Worm (Caenorhabditis elegans) whole organism, late embryonic: ENCODE results near the gene K01D12.9.

Source experiments
- F13H6.1 ChIP-seq: sonication (generic microtip); optimal IDR thresholded peaks from 2 replicates; lab custom pipeline; 2016; ENCODE audit warnings: missing genetic modification characterization, missing compliant biosample characterization
- K02D7.2 ChIP-seq: sonication (generic microtip); optimal IDR thresholded peaks from 2 replicates; lab custom pipeline; 2017; ENCODE audit warnings: mild to moderate bottlenecking, missing genetic modification characterization, missing compliant biosample characterization
- T23F11.4 ChIP-seq: fragments of 200-800 bp; sonication (Bioruptor generic); optimal IDR thresholded peaks from 2 replicates; lab custom pipeline; 2018; ENCODE audit warnings: mild to moderate bottlenecking, missing genetic modification characterization, missing compliant biosample characterization
- ahr-1 ChIP-seq: sonication (generic microtip); optimal IDR thresholded peaks from 2 replicates; lab custom pipeline; 2016; ENCODE audit warnings: missing genetic modification characterization, missing compliant biosample characterization
- ceh-14 ChIP-seq: sonication (generic microtip); optimal IDR thresholded peaks from 2 replicates; lab custom pipeline; 2016; ENCODE audit warnings: missing genotype, missing genetic modification characterization, missing compliant biosample characterization
- ceh-2 ChIP-seq: sonication (generic microtip); optimal IDR thresholded peaks from 2 replicates; lab custom pipeline; 2016; ENCODE audit warnings: missing genotype, missing genetic modification characterization, missing compliant biosample characterization
- ceh-24 ChIP-seq: sonication (generic microtip); optimal IDR thresholded peaks from 2 replicates; lab custom pipeline; 2016; ENCODE audit warnings: mild to moderate bottlenecking, missing genetic modification characterization, missing compliant biosample characterization
- ceh-34 ChIP-seq: sonication (generic microtip); optimal IDR thresholded peaks from 2 replicates; lab custom pipeline; 2016; ENCODE audit warnings: mild to moderate bottlenecking, missing genetic modification characterization, missing compliant biosample characterization
- ceh-45 ChIP-seq: fragments of 200-800 bp; sonication (Bioruptor generic); IDR thresholded peaks from 2 replicates; pipeline ENCODE4 v1.3.6; 2022; ENCODE audit warnings: missing genetic modification reagents, missing genetic modification characterization, missing compliant biosample characterization
- ceh-9 ChIP-seq: sonication (generic microtip); optimal IDR thresholded peaks from 2 replicates; lab custom pipeline; 2016; ENCODE audit warnings: mild to moderate bottlenecking, missing genetic modification characterization, inconsistent platforms, missing compliant biosample characterization
- che-1 ChIP-seq: sonication (generic microtip); optimal IDR thresholded peaks from 2 replicates; lab custom pipeline; 2016; ENCODE audit warnings: mild to moderate bottlenecking, missing genetic modification characterization, missing compliant biosample characterization
- dmd-4 ChIP-seq: sonication (generic microtip); optimal IDR thresholded peaks from 2 replicates; lab custom pipeline; 2016; ENCODE audit warnings: borderline replicate concordance, missing genetic modification characterization, missing compliant biosample characterization
- dve-1 ChIP-seq: sonication (generic microtip); optimal IDR thresholded peaks from 2 replicates; lab custom pipeline; 2017; ENCODE audit warnings: antibody characterized with exemption, mild to moderate bottlenecking, missing genetic modification characterization, missing compliant biosample characterization
- elt-2 ChIP-seq: sonication (generic microtip); optimal IDR thresholded peaks from 2 replicates; lab custom pipeline; 2016; ENCODE audit warnings: missing genetic modification reagents, missing genetic modification characterization, missing compliant biosample characterization
- elt-4 ChIP-seq: sonication (generic microtip); optimal IDR thresholded peaks from 2 replicates; lab custom pipeline; 2016; ENCODE audit warnings: missing genetic modification characterization, missing compliant biosample characterization
- fkh-10 ChIP-seq: fragments of 150-350 bp; optimal IDR thresholded peaks from 2 replicates; lab custom pipeline; 2014; ENCODE audit warnings: missing biosample characterization, missing genetic modification reagents, missing genetic modification characterization
- hlh-13 ChIP-seq: fragments of 200-800 bp; sonication (Bioruptor generic); optimal IDR thresholded peaks from 2 replicates; lab custom pipeline; 2018; ENCODE audit warnings: mild to moderate bottlenecking, missing genetic modification characterization, missing compliant biosample characterization
- hlh-30 ChIP-seq: sonication (generic microtip); optimal IDR thresholded peaks from 2 replicates; lab custom pipeline; 2017; ENCODE audit warnings: antibody characterized with exemption, missing genetic modification characterization, missing compliant biosample characterization; ENCODE audit not compliant: insufficient read depth
- hlh-8 ChIP-seq: sonication (generic microtip); optimal IDR thresholded peaks from 2 replicates; lab custom pipeline; 2016; ENCODE audit warnings: missing genotype, missing genetic modification characterization, missing compliant biosample characterization
- nfya-1 ChIP-seq: sonication (generic microtip); optimal IDR thresholded peaks from 2 replicates; lab custom pipeline; 2017; ENCODE audit warnings: missing genetic modification characterization, mild to moderate bottlenecking, missing compliant biosample characterization, antibody characterized with exemption, moderate library complexity
- nhr-11 ChIP-seq: fragments of 150-350 bp; optimal IDR thresholded peaks from 2 replicates; lab custom pipeline; 2014; ENCODE audit warnings: missing biosample characterization, missing genetic modification characterization
- nhr-232 ChIP-seq: sonication (generic microtip); optimal IDR thresholded peaks from 2 replicates; lab custom pipeline; 2016; ENCODE audit warnings: missing genetic modification characterization, missing compliant biosample characterization
- npax-4 ChIP-seq: sonication (generic microtip); optimal IDR thresholded peaks from 2 replicates; lab custom pipeline; 2016; ENCODE audit warnings: missing genetic modification characterization, missing compliant biosample characterization
- odd-2 ChIP-seq: sonication (generic microtip); optimal IDR thresholded peaks from 2 replicates; lab custom pipeline; 2017; ENCODE audit warnings: antibody characterized with exemption, mild to moderate bottlenecking, missing genetic modification characterization, missing compliant biosample characterization
- pag-3 ChIP-seq: sonication (generic microtip); optimal IDR thresholded peaks from 2 replicates; lab custom pipeline; 2016; ENCODE audit warnings: missing compliant biosample characterization, missing genetic modification characterization, borderline replicate concordance
- pha-2 ChIP-seq: sonication (generic microtip); optimal IDR thresholded peaks from 2 replicates; lab custom pipeline; 2017; ENCODE audit warnings: mild to moderate bottlenecking, missing genetic modification characterization, missing compliant biosample characterization
- pha-4 ChIP-seq: fragments of 150-350 bp; optimal IDR thresholded peaks from 2 replicates; lab custom pipeline; 2018; ENCODE audit warnings: missing biosample characterization, missing genetic modification reagents, missing genetic modification characterization
- pqm-1 ChIP-seq: sonication (generic microtip); optimal IDR thresholded peaks from 2 replicates; lab custom pipeline; 2016; ENCODE audit warnings: missing genetic modification characterization, missing compliant biosample characterization
- ref-2 ChIP-seq: sonication (generic microtip); optimal IDR thresholded peaks from 2 replicates; lab custom pipeline; 2016; ENCODE audit warnings: missing genetic modification characterization, missing compliant biosample characterization
- sox-2 ChIP-seq: fragments of 200-800 bp; sonication (Bioruptor generic); IDR thresholded peaks from 2 replicates; pipeline ENCODE4 v1.3.6; 2022; ENCODE audit warnings: missing genetic modification reagents, missing genetic modification characterization, missing compliant biosample characterization
- sox-4 ChIP-seq: sonication (generic microtip); optimal IDR thresholded peaks from 2 replicates; lab custom pipeline; 2017; ENCODE audit warnings: mild to moderate bottlenecking, missing genetic modification characterization, inconsistent platforms, missing compliant biosample characterization
- syd-9 ChIP-seq: sonication (generic microtip); optimal IDR thresholded peaks from 2 replicates; lab custom pipeline; 2016; ENCODE audit warnings: mild to moderate bottlenecking, missing genetic modification characterization, moderate library complexity, missing compliant biosample characterization
- tbx-7 ChIP-seq: sonication (generic microtip); optimal IDR thresholded peaks from 2 replicates; lab custom pipeline; 2016; ENCODE audit warnings: missing genotype, missing genetic modification characterization, missing compliant biosample characterization
- unc-42 ChIP-seq: sonication (generic microtip); optimal IDR thresholded peaks from 2 replicates; lab custom pipeline; 2016; ENCODE audit warnings: missing genotype, missing genetic modification characterization, missing compliant biosample characterization
- unc-86 ChIP-seq: sonication (generic microtip); optimal IDR thresholded peaks from 2 replicates; lab custom pipeline; 2016; ENCODE audit warnings: missing genetic modification characterization, missing compliant biosample characterization
- zip-5 ChIP-seq: sonication (generic microtip); optimal IDR thresholded peaks from 2 replicates; lab custom pipeline; 2016; ENCODE audit warnings: missing genetic modification characterization, missing compliant biosample characterization
- ztf-16 ChIP-seq: sonication (generic microtip); optimal IDR thresholded peaks from 2 replicates; lab custom pipeline; 2017; ENCODE audit warnings: missing genetic modification characterization, missing compliant biosample characterization

The K01D12.9 gene

DNA sequence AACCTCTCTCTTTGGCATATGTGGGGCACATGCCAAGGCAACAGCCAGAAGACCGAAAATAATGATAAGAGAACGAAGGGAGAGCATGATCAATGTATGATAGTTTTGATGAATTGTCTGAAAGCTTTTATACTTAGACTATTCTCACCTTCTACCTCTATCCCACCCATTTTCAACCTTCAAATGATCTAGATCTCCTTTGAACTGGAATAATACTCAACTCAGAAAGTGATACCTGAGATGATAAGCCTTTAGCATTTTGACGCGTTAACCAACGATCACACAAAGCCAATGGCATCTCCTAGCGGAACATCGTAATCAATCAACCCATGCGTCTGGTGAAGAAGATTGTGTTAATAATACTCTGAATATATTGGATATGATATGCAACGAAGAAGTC, at the start of gene K01D12.9:
TSS of gene K01D12.9 (minus strand) at position 101 of the 400 bp plus-strand sequence.
- TF ChIP-seq pha-4 (tag; lab: Kevin White, UChicago) = no peak
- no peak for TF ChIP-seq unc-42
- no peak for TF ChIP-seq nhr-11
- TF ChIP-seq elt-4 = no peak
- TF ChIP-seq F13H6.1 (tag; lab: Kevin White, UChicago) = no peak
- TF ChIP-seq syd-9 (tag; lab: Kevin White, UChicago) = no peak
- no peak for TF ChIP-seq che-1
- TF ChIP-seq pha-2 (tag; lab: Kevin White, UChicago) = no peak
- TF ChIP-seq odd-2 (tag; lab: Kevin White, UChicago) = no peak
- TF ChIP-seq ceh-2 (tag; lab: Kevin White, UChicago) = no peak
- no peak for TF ChIP-seq zip-5 (tag; lab: Kevin White, UChicago)
- no peak for TF ChIP-seq sox-2
- no peak for TF ChIP-seq hlh-30
- TF ChIP-seq ref-2 (tag; lab: Kevin White, UChicago) = no peak
- TF ChIP-seq hlh-13 (GFP tag; lab: Kevin White, UChicago) = no peak
- no peak for TF ChIP-seq ztf-16 (tag; lab: Kevin White, UChicago)
- no peak for TF ChIP-seq ceh-45 (GFP tag; lab: Robert Waterston, UW)
- TF ChIP-seq pag-3 (tag; lab: Kevin White, UChicago) = no peak
- TF ChIP-seq ceh-24 (tag; lab: Kevin White, UChicago) = no peak
- no peak for TF ChIP-seq ceh-9 (tag; lab: Kevin White, UChicago)

DNA sequence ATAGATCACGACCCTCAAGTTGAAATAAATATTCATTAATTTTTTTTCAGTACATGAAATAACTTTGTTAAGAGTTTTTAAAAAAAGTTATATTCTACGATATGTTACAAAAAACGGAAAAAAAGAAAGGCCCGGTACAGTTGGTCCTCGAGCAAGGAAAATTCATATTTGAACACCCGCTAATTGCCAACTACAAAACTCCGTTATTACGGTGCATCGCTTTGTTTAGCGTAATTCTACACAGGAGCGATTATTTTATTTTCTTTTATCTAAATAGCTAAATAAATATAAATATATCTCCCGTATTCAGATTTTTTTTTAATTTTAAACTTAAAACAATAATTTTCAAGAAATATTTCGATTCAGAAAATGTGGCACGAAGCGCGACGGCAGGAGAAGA, 46.0 kb upstream of the K01D12.9 start, which contains the start of gene F28C1.1:
TSS of gene F28C1.1 (plus strand) at position 365 of the 400 bp plus-strand sequence.
- TF ChIP-seq elt-2 (tag; lab: Kevin White, UChicago) = peak; percentile 11
- TF ChIP-seq dmd-4 (tag; lab: Kevin White, UChicago) = no peak

DNA sequence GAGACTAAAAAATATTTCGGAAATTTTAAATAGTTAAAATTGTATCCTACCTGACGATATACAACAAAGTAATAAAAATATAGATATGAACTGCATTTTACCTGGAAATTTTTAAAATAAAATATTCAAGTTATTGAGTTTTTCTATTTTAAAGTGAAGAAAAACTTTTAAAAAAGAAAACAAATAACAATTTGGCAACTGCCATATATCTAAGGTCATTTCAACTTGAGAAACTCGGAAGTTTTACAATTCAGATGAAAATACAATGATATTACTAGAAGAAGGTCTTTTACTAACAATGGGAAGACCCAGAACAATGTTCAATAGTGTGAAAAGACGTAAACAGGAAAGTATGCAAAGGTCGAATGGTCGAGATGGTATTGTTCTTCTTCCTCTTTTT, 45.5 kb upstream of the K01D12.9 start, which contains the start of gene C54D10.10:
TSS of gene C54D10.10 (minus strand) at position 101 of the 400 bp plus-strand sequence.
- TF ChIP-seq pqm-1 = no peak
- no peak for TF ChIP-seq ahr-1
- TF ChIP-seq unc-86 = no peak
- TF ChIP-seq K02D7.2 (tag; lab: Kevin White, UChicago) = no peak
- TF ChIP-seq dve-1 (tag; lab: Kevin White, UChicago) = no peak
- TF ChIP-seq che-1 = no peak
- no peak for TF ChIP-seq dmd-4 (tag; lab: Kevin White, UChicago)
- no peak for TF ChIP-seq T23F11.4 (GFP tag; lab: Kevin White, UChicago)
- no peak for TF ChIP-seq ceh-34 (tag; lab: Kevin White, UChicago)
- no peak for TF ChIP-seq pag-3 (tag; lab: Kevin White, UChicago)
- TF ChIP-seq fkh-10 = no peak
- TF ChIP-seq nhr-11 = no peak
- TF ChIP-seq syd-9 (tag; lab: Kevin White, UChicago) = no peak
- no peak for TF ChIP-seq tbx-7
- TF ChIP-seq nhr-232 (tag; lab: Kevin White, UChicago) = no peak

ce11 chrV:12446895-12447294, 42.5 kb upstream of the K01D12.9 start, which contains the start of the genes pals-38 and C54D10.9:
Gene pals-38, minus strand, starts transcription at chrV:12446995.
Gene C54D10.9, plus strand, starts transcription at chrV:12447153.
- TF ChIP-seq hlh-8 (tag; lab: Kevin White, UChicago) (no peak), pha-4 (tag; lab: Kevin White, UChicago) (no peak), dmd-4 (tag; lab: Kevin White, UChicago) (no peak), che-1 (no peak), sox-4 (tag; lab: Kevin White, UChicago) (no peak), tbx-7 (no peak), F13H6.1 (tag; lab: Kevin White, UChicago) (no peak), ceh-2 (tag; lab: Kevin White, UChicago) (no peak), ceh-34 (tag; lab: Kevin White, UChicago) (no peak), npax-4 (tag; lab: Kevin White, UChicago) (no peak), ceh-14 (tag; lab: Kevin White, UChicago) (no peak), nfya-1 (tag; lab: Kevin White, UChicago) (no peak)
- TF ChIP-seq, all 69 proteins: peak for 0
